Worm (Caenorhabditis elegans) whole organism, L4 larva: ENCODE data around the gene C13A2.3.

Experiments used
- Y75B8A.6 ChIP-seq: fragments of 200-800 bp; sonication (Bioruptor generic); IDR thresholded peaks from 2 replicates; pipeline ENCODE4 v1.3.6; 2022; ENCODE audit warnings: missing genetic modification reagents, missing genetic modification characterization, missing compliant biosample characterization
- ZK546.5 ChIP-seq, 2 experiments: sonication (generic microtip); optimal IDR thresholded peaks; 2 replicates each; lab custom pipeline; 2017; ENCODE audit warnings: missing biosample characterization in 2 of 2, missing genetic modification characterization in 2 of 2
- aly-2 ChIP-seq: sonication (generic microtip); optimal IDR thresholded peaks from 2 replicates; lab custom pipeline; 2018; ENCODE audit warnings: missing biosample characterization, missing genetic modification characterization
- ceh-82 ChIP-seq: sonication (generic microtip); optimal IDR thresholded peaks from 2 replicates; lab custom pipeline; 2017; ENCODE audit warnings: missing biosample characterization, missing genetic modification characterization
- ces-1 ChIP-seq: fragments of 150-350 bp; sonication (generic microtip); optimal IDR thresholded peaks from 4 replicates; lab custom pipeline; 2014; ENCODE audit warnings: missing biosample characterization, missing genetic modification reagents, missing genetic modification characterization
- daf-16 ChIP-seq, 3 experiments: sonication (generic microtip); optimal IDR thresholded peaks; 2 replicates each; lab custom pipeline; 2016 to 2017; ENCODE audit warnings: missing genetic modification characterization in 3 of 3, missing genetic modification reagents in 3 of 3, mild to moderate bottlenecking in 2 of 3, missing compliant biosample characterization in 2 of 3, missing biosample characterization in 1 of 3, moderate library complexity in 1 of 3
- mxl-3 ChIP-seq: fragments of 200-800 bp; sonication (Bioruptor generic); optimal IDR thresholded peaks from 2 replicates; lab custom pipeline; 2018; ENCODE audit warnings: mild to moderate bottlenecking, missing genetic modification characterization, missing compliant biosample characterization
- nhr-25 ChIP-seq: sonication (generic microtip); optimal IDR thresholded peaks from 2 replicates; lab custom pipeline; 2017; ENCODE audit warnings: missing genetic modification characterization, mild to moderate bottlenecking, missing compliant biosample characterization, antibody characterized with exemption, moderate library complexity, borderline replicate concordance; ENCODE audit not compliant: insufficient read depth
- nhr-6 ChIP-seq: fragments of 150-350 bp; optimal IDR thresholded peaks from 2 replicates; lab custom pipeline; 2014; ENCODE audit warnings: missing biosample characterization, missing genetic modification characterization

ce11 chrV:7248227-7248953 is 33.7 kb upstream of the C13A2.3 start:
- no peak for TF ChIP-seq ces-1 (GFP tag; lab: Kevin White, UChicago)
- no peak for TF ChIP-seq nhr-25
- TF ChIP-seq ceh-82 (tag; lab: Kevin White, UChicago), result no peak
- no peak for TF ChIP-seq nhr-6 (tag; lab: Kevin White, UChicago)
- TF ChIP-seq ZK546.5 (tag; optimal IDR thresholded peaks at IDR 0.05; lab: Kevin White, UChicago), result no peak
- TF ChIP-seq Y75B8A.6 (GFP tag; lab: Robert Waterston, UW), result no peak
- no peak for TF ChIP-seq aly-2
- no peak for TF ChIP-seq daf-16 (GFP tag; optimal IDR thresholded peaks at IDR 0.05; lab: Kevin White, UChicago)
- TF ChIP-seq daf-16 (tag; optimal IDR thresholded peaks at IDR 0.05; lab: Kevin White, UChicago), result no peak
- TF ChIP-seq mxl-3 (GFP tag; lab: Kevin White, UChicago), result no peak
